Worm (Caenorhabditis elegans): ENCODE results near the gene dpy-4.

Gene dpy-4

DNA sequence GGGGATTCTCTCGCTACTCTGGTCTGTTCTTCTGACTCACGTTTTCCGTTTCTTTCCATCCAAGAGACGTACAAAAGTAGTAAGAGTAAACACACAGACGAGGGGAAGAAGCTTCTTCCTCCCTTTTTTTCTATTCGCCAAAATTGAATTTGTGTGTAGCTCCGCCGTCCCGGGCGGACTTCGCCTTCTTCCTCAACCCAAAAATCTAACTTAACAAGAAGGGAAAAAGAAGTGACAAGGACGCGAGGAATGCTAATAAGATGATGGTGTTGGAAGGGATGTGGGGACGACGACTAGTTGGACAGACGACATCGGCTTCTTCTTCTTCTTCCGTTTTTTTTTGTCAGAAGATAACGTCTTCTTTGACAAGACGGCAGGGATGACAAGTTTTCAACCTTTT lies 30.4 kb upstream of the dpy-4 start:
- peak; percentile 55 for TF ChIP-seq nhr-129 (tag; optimal IDR thresholded peaks at IDR 0.05)
- TF ChIP-seq C34F6.9 (tag; optimal IDR thresholded peaks at IDR 0.05) = peak; percentile 26
- TF ChIP-seq F13H6.1 (tag; optimal IDR thresholded peaks at IDR 0.05) = peak; percentile 72
- TF ChIP-seq unc-62 (GFP tag; optimal IDR thresholded peaks at IDR 0.05) = no peak
- TF ChIP-seq sma-9 (GFP tag; optimal IDR thresholded peaks at IDR 0.05) = peak; percentile 6
- TF ChIP-seq sma-9 (tag; optimal IDR thresholded peaks at IDR 0.05) = no peak
- peak; percentile 65 for TF ChIP-seq zag-1 (tag; optimal IDR thresholded peaks at IDR 0.05)
- no peak for TF ChIP-seq skn-1 (tag; optimal IDR thresholded peaks at IDR 0.05)
- TF ChIP-seq sem-4 (tag; optimal IDR thresholded peaks at IDR 0.05) = peak; percentile 66
- TF ChIP-seq egl-27 (tag; optimal IDR thresholded peaks at IDR 0.05) = peak; percentile 17
- TF ChIP-seq ama-1 (optimal IDR thresholded peaks at IDR 0.05) = no peak
- peak in 1 of 2 experiments; percentile 21 for TF ChIP-seq lsy-2 (tag; optimal IDR thresholded peaks at IDR 0.05)

DNA sequence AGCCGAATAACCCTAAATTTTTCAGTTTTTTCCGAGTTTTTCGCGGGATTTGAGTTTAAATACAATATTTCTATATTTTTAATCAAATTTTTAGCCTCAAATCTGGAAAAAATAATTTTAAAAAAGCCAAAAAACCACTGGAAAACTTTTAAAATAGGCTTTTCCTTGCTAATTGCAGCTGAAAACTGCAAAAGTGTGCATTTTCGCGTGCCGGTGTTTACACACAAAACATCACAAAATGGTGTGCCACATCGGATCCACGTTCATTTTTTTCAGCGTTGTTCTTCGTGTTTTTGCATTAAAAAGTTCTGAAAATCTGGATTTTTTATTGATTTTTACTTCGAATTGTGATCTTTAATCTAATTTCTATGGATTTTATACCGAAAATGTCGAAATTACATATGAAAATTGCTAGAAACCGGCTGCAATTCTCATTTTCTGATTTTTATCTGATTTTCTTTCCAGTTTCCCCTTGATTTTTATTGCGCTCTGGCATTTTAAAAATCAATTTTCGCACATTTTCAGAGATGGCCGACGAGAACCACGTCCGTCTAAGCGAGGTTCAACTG lies 27.0 kb upstream of the dpy-4 start, which contains the start of gene Y41E3.7:
Gene Y41E3.7 (plus strand): TSS at position 519 of the 569 bp plus-strand sequence.
- TF ChIP-seq alr-1 (tag; optimal IDR thresholded peaks at IDR 0.05) = no peak
- TF ChIP-seq lsy-2 (tag; optimal IDR thresholded peaks at IDR 0.05) = peak in 1 of 2 experiments; percentile 34
- peak; percentile 28 for TF ChIP-seq unc-55 (GFP tag; optimal IDR thresholded peaks at IDR 0.05)
- no peak for TF ChIP-seq blmp-1 (tag; optimal IDR thresholded peaks at IDR 0.05; ENCODE audit: insufficient read depth)
- TF ChIP-seq nhr-129 (tag; optimal IDR thresholded peaks at IDR 0.05) = peak; percentile 54
- peak; percentile 14 for TF ChIP-seq gmeb-1 (tag; optimal IDR thresholded peaks at IDR 0.05)
- TF ChIP-seq egl-27 (tag; optimal IDR thresholded peaks at IDR 0.05) = no peak

DNA sequence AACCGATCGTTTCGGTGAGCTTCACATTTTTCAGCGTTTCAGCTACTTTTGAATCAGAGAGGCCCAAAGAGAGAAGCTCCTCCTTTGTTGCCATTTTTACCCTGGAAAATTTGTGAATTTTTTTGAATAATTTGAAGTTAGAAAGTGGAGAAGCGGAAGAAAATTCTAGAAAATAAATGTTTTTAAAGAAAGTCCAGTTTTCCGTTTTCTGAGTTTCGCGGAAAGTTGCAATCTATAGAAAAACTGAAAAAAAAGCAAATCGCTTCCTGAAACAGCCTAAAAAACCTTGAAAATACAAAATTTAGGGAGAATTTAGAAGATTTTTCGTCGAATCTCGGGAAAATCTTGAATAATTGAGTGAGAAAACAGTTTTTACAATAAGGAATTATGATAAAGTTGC lies 26.5 kb upstream of the dpy-4 start, which contains the start of gene qars-1:
Gene qars-1 (minus strand): TSS at position 101 of the 400 bp plus-strand sequence.
- no peak for TF ChIP-seq lin-39 (tag; optimal IDR thresholded peaks at IDR 0.05)
- TF ChIP-seq ztf-11 (tag; optimal IDR thresholded peaks at IDR 0.05) = no peak
- no peak for TF ChIP-seq nhr-25 (tag; optimal IDR thresholded peaks at IDR 0.05)

DNA sequence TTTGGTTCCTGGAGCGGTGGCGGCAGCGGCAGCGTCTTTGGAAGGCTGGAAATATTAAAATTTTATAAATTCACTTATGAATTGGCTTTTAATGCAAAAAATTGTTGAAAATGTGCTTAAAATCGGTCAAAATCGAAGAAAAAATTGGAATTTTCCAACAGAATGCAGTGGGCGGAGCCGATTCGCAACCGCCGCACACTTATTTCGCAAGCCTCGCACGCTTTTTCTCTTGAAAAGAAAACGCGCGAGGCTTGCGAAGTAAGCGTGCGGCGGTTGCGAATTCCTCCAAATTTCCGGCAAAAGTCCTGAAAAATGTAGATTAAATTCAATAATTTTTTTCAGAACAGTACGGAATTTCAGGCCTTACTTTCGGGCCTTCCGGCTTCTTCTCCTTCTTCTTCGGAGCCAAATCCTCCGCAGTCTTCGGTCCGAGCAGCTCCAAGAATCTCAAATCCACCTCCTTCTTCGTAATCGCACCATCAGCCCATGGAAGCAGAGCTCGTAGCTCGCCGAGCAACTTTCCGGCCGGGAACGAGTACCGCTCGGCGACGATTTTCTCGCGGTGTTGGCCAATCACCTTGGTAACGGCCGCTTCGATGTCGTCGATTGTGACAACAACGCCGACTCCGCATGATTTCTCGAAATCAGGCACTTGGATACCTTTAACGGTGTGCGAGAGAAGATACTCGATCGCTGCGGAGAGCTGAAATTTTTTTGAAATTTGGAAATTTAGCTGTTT lies 25.7 kb upstream of the dpy-4 start:
- TF ChIP-seq ZK546.5 (tag; optimal IDR thresholded peaks at IDR 0.05) (no peak), aly-2 (tag; optimal IDR thresholded peaks at IDR 0.05) (no peak), nhr-25 (tag; optimal IDR thresholded peaks at IDR 0.05) (no peak), elt-3 (tag; optimal IDR thresholded peaks at IDR 0.05) (no peak), unc-62 (GFP tag; optimal IDR thresholded peaks at IDR 0.05) (no peak), snpc-4 (tag; optimal IDR thresholded peaks at IDR 0.05) (no peak), zag-1 (tag; optimal IDR thresholded peaks at IDR 0.05) (no peak), lin-39 (tag; optimal IDR thresholded peaks at IDR 0.05) (no peak), nhr-12 (tag; optimal IDR thresholded peaks at IDR 0.05) (no peak), nhr-21 (tag; optimal IDR thresholded peaks at IDR 0.05) (no peak), skn-1 (tag; optimal IDR thresholded peaks at IDR 0.05) (no peak), mdl-1 (tag; optimal IDR thresholded peaks at IDR 0.05) (no peak)

DNA sequence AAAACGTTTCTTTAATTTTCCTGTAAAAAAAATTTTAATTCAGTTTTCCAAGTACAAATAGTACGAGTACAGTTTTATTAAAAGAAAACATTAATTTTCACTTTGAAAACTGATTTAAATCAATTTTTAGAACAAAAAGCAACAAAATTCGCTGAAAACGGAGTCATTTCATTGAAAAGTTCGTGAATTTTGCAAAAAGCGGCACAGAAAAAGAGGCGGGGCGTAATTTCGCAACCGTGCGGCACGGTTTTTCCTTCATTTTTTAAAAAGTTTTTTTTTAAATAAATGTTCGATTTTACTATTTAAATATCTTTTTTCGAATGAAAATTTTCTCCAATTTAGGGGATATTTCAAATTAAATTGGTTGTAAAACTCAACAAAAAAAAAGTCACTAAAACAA lies 24.6 kb upstream of the dpy-4 start:
- no peak for TF ChIP-seq Y55F3AM.14 (GFP tag; optimal IDR thresholded peaks at IDR 0.05)

DNA sequence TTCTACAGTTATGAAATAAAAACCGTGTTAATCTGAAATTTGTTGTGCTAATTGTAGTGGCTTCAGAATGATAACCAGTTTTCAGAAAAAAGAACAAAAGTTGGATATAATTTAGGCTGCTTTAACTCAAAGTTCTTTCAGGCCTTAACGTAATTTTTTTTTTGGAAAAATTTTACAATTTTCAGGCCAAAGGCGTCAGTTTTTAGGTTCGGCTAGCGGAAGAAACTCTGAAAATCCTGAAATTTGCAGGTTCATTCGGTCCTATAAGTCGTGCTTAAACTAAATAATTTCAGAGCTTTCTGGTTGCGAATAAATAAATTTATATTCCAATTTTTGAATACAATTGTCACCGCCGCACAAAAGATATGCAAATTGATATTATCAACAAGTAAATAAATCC lies 21.6 kb upstream of the dpy-4 start:
- TF ChIP-seq unc-39 (tag; optimal IDR thresholded peaks at IDR 0.05) = no peak
- no peak for TF ChIP-seq nhr-77 (tag; optimal IDR thresholded peaks at IDR 0.05)
- TF ChIP-seq mdl-1 (tag; optimal IDR thresholded peaks at IDR 0.05) = no peak
- no peak for TF ChIP-seq sma-3 (GFP tag; optimal IDR thresholded peaks at IDR 0.05)
- TF ChIP-seq nhr-12 (tag; optimal IDR thresholded peaks at IDR 0.05) = no peak
- TF ChIP-seq lin-11 (tag; optimal IDR thresholded peaks at IDR 0.05) = no peak
- TF ChIP-seq peb-1 (tag; optimal IDR thresholded peaks at IDR 0.05) = no peak
- no peak for TF ChIP-seq sma-9 (GFP tag; optimal IDR thresholded peaks at IDR 0.05)
- TF ChIP-seq sma-9 (tag; optimal IDR thresholded peaks at IDR 0.05) = no peak
- no peak for TF ChIP-seq gmeb-1 (tag; optimal IDR thresholded peaks at IDR 0.05)
- TF ChIP-seq zag-1 (tag; optimal IDR thresholded peaks at IDR 0.05) = no peak

All from whole organism, L2 larva.